Worm (Caenorhabditis elegans) whole organism, L1 larva: ENCODE measurements around the gene fzr-1.

ENCODE experiments used
- aha-1 ChIP-seq: fragments of 150-350 bp; optimal IDR thresholded peaks from 2 replicates; lab custom pipeline; 2014; ENCODE audit warnings: missing biosample characterization, missing genetic modification characterization
- aly-2 ChIP-seq: fragments of 150-350 bp; optimal IDR thresholded peaks from 2 replicates; lab custom pipeline; 2014; ENCODE audit warnings: missing biosample characterization, missing genetic modification characterization
- efl-1 ChIP-seq, 4 experiments: fragments of 150-350 bp; optimal IDR thresholded peaks in 3 of 4; peaks in 1 of 4; 1 replicate in 1 of 4; 2 replicates in 3 of 4; lab custom pipeline; 2014; ENCODE audit warnings: missing biosample characterization in 2 of 4, missing genetic modification characterization in 2 of 4, missing genetic modification reagents in 2 of 4
- fkh-10 ChIP-seq: sonication (generic microtip); optimal IDR thresholded peaks from 2 replicates; lab custom pipeline; 2017; ENCODE audit warnings: missing biosample characterization, missing genetic modification reagents, missing genetic modification characterization
- fos-1 ChIP-seq: fragments of 150-350 bp; optimal IDR thresholded peaks from 2 replicates; lab custom pipeline; 2014; ENCODE audit warnings: missing biosample characterization, missing genetic modification characterization
- irx-1 ChIP-seq: sonication (generic microtip); optimal IDR thresholded peaks from 2 replicates; lab custom pipeline; 2016; ENCODE audit warnings: missing genetic modification characterization, missing compliant biosample characterization
- lin-14 ChIP-seq: fragments of 200-800 bp; sonication (Bioruptor generic); optimal IDR thresholded peaks from 2 replicates; lab custom pipeline; 2018; ENCODE audit warnings: mild to moderate bottlenecking, missing genetic modification characterization, moderate library complexity, missing compliant biosample characterization
- nhr-11 ChIP-seq: fragments of 150-350 bp; optimal IDR thresholded peaks from 2 replicates; lab custom pipeline; 2014; ENCODE audit warnings: missing biosample characterization, missing genetic modification characterization
- nhr-12 ChIP-seq: sonication (generic microtip); optimal IDR thresholded peaks from 2 replicates; lab custom pipeline; 2017; ENCODE audit warnings: missing biosample characterization, missing genetic modification characterization
- nhr-28 ChIP-seq: fragments of 150-350 bp; optimal IDR thresholded peaks from 2 replicates; lab custom pipeline; 2014; ENCODE audit warnings: missing biosample characterization, missing genetic modification characterization
- nhr-76 ChIP-seq: sonication (generic microtip); optimal IDR thresholded peaks from 2 replicates; lab custom pipeline; 2017; ENCODE audit warnings: missing biosample characterization, missing genetic modification characterization
- skn-1 ChIP-seq: fragments of 150-350 bp; optimal IDR thresholded peaks from 2 replicates; lab custom pipeline; 2014; ENCODE audit warnings: missing biosample characterization, missing genetic modification characterization
- zag-1 ChIP-seq: fragments of 150-350 bp; optimal IDR thresholded peaks from 2 replicates; lab custom pipeline; 2014; ENCODE audit warnings: missing biosample characterization, missing genetic modification characterization

- no peak for TF ChIP-seq irx-1 (tag; lab: Kevin White, UChicago)
- no peak for TF ChIP-seq nhr-12 (tag; lab: Kevin White, UChicago)
- no peak for TF ChIP-seq nhr-76 (tag; lab: Kevin White, UChicago)
- peak; percentile 56 for TF ChIP-seq lin-14 (GFP tag; lab: Kevin White, UChicago)
- TF ChIP-seq nhr-11 (tag; lab: Kevin White, UChicago), result no peak
- TF ChIP-seq zag-1 (tag; lab: Kevin White, UChicago), result no peak
- TF ChIP-seq nhr-28, result no peak
- TF ChIP-seq aly-2, result no peak
- TF ChIP-seq skn-1, result no peak
- TF ChIP-seq fkh-10 (GFP tag; lab: Kevin White, UChicago), result peak; percentile 76
- TF ChIP-seq fos-1 (tag; lab: Kevin White, UChicago), result no peak
- no peak for TF ChIP-seq efl-1 (optimal IDR thresholded peaks at IDR 0.05; lab: Kevin White, UChicago)
- TF ChIP-seq efl-1 (GFP tag; optimal IDR thresholded peaks at IDR 0.05 in 1 of 2; lab: Kevin White, UChicago), result no peak
- no peak for TF ChIP-seq aha-1 (tag; lab: Kevin White, UChicago)
These were observed 37.8 kb upstream of the fzr-1 start for ce11 chrII:9682044-9682443.
